Fruit fly (Drosophila melanogaster): ENCODE results near the gene Tsp86D.

Tsp86D gene

dm6 chr3R:10886462-10887315 lies 18.2 kb downstream of the Tsp86D start (continued):
- TF ChIP-seq CG4707 (GFP tag; optimal IDR thresholded peaks at IDR 0.05) (peak; percentile 45), amos (GFP tag; IDR thresholded peaks at IDR 0.05; ENCODE audit: partially characterized antibody) (no peak), vfl (GFP tag; optimal IDR thresholded peaks at IDR 0.05) (peak; percentile 82), chn (GFP tag; optimal IDR thresholded peaks at IDR 0.05) (peak; percentile 77), CG18262 (tag; optimal IDR thresholded peaks at IDR 0.05) (peak; percentile 85), CG7745 (tag; optimal IDR thresholded peaks at IDR 0.05) (no peak), sob (GFP tag; IDR thresholded peaks at IDR 0.05) (peak; percentile 92), gsb-n (tag; optimal IDR thresholded peaks at IDR 0.05) (peak; percentile 89), Ets97D (GFP tag; optimal IDR thresholded peaks at IDR 0.05) (peak; percentile 56), CG11093 (GFP tag; IDR thresholded peaks at IDR 0.05) (0 out of 3 replicates have a peak, but pooled peaks have one; percentile 51), dati (GFP tag; IDR thresholded peaks at IDR 0.05) (peak; percentile 40; the same call in 1 of the 2 replicates), CG31365 (tag; optimal IDR thresholded peaks at IDR 0.05) (peak; percentile 12), CG4617 (GFP tag; optimal IDR thresholded peaks at IDR 0.05; ENCODE audit: borderline replicate concordance) (peak; percentile 36), gro (GFP tag; optimal IDR thresholded peaks at IDR 0.05) (peak; percentile 84), CG42726 (GFP tag; IDR thresholded peaks at IDR 0.05; ENCODE audit: partially characterized antibody) (no peak), CG12391 (tag; optimal IDR thresholded peaks at IDR 0.05) (peak; percentile 94), CG16779 (GFP tag; IDR thresholded peaks at IDR 0.05) (0 out of 2 replicates have a peak, but pooled peaks have one; percentile 8), CG3065 (GFP tag; optimal IDR thresholded peaks at IDR 0.05) (no peak), scrt (GFP tag; optimal IDR thresholded peaks at IDR 0.05) (peak; percentile 87), CG7963 (GFP tag; IDR thresholded peaks at IDR 0.05; ENCODE audit: partially characterized antibody) (no peak), CG10267 (tag; optimal IDR thresholded peaks at IDR 0.05) (peak; percentile 85), pros (GFP tag; optimal IDR thresholded peaks at IDR 0.05) (peak; percentile 23), lola (GFP tag; optimal IDR thresholded peaks at IDR 0.05) (peak in 1 of 3 experiments; percentile 86), CG7786 (GFP tag; optimal IDR thresholded peaks at IDR 0.05) (peak; percentile 89), E2f2 (GFP tag; IDR thresholded peaks at IDR 0.05) (peak; percentile 76), Dek (tag; optimal IDR thresholded peaks at IDR 0.05) (peak; percentile 86), BtbVII (GFP tag; optimal IDR thresholded peaks at IDR 0.05) (peak; percentile 93), CG17568 (GFP tag; optimal IDR thresholded peaks at IDR 0.05) (peak; percentile 81), MBD-R2 (GFP tag; IDR thresholded peaks at IDR 0.05) (peak; percentile 72; the same call in 1 of the 2 replicates), ab (GFP tag; optimal IDR thresholded peaks at IDR 0.05) (peak; percentile 25), CG32767 (GFP tag; IDR thresholded peaks at IDR 0.05) (peak; percentile 84), Deaf1 (tag; optimal IDR thresholded peaks at IDR 0.05) (peak; percentile 48), NK7.1 (GFP tag; optimal IDR thresholded peaks at IDR 0.05) (peak; percentile 74), CG2202 (tag; optimal IDR thresholded peaks at IDR 0.05) (peak; percentile 62), CG13123 (GFP tag; optimal IDR thresholded peaks at IDR 0.05) (peak; percentile 45), lov (optimal IDR thresholded peaks at IDR 0.05) (no peak), lov (GFP tag; IDR thresholded peaks at IDR 0.05) (peak; percentile 67; the same call in 1 of the 3 replicates), wek (GFP tag; optimal IDR thresholded peaks at IDR 0.05) (no peak), esg (GFP tag; conservative IDR thresholded peaks at IDR 0.05) (peak; percentile 86), YL-1 (GFP tag; optimal IDR thresholded peaks at IDR 0.05) (peak; percentile 39), ems (GFP tag; optimal IDR thresholded peaks at IDR 0.05) (peak; percentile 92), cato (GFP tag; optimal IDR thresholded peaks at IDR 0.05; ENCODE audit: borderline replicate concordance) (peak; percentile 57), tin (GFP tag; optimal IDR thresholded peaks at IDR 0.05) (peak; percentile 83), CG4328 (GFP tag; optimal IDR thresholded peaks at IDR 0.05) (peak; percentile 92), schlank (tag; optimal IDR thresholded peaks at IDR 0.05) (peak; percentile 74), CG30403 (GFP tag; optimal IDR thresholded peaks at IDR 0.05) (peak; percentile 94), Fer3 (tag; optimal IDR thresholded peaks at IDR 0.05) (peak; percentile 91), CG43689 (GFP tag; IDR thresholded peaks at IDR 0.05) (peak; percentile 69)

All from whole organism, embryonic.